Fruit fly (Drosophila melanogaster) S2 (cell line): ENCODE measurements around the gene nudE.
A peak's percentile ranks its signal among the peaks of the same experiment; 100 is the strongest.

Experiments
- CG8478 ChIP-seq: fragments of >200 bp; optimal IDR thresholded peaks from 2 replicates; lab custom pipeline; 2018
- CTCF ChIP-seq, 2 experiments: fragments of >200 bp; optimal IDR thresholded peaks; 2 replicates each; lab custom pipeline; 2018

DNA sequence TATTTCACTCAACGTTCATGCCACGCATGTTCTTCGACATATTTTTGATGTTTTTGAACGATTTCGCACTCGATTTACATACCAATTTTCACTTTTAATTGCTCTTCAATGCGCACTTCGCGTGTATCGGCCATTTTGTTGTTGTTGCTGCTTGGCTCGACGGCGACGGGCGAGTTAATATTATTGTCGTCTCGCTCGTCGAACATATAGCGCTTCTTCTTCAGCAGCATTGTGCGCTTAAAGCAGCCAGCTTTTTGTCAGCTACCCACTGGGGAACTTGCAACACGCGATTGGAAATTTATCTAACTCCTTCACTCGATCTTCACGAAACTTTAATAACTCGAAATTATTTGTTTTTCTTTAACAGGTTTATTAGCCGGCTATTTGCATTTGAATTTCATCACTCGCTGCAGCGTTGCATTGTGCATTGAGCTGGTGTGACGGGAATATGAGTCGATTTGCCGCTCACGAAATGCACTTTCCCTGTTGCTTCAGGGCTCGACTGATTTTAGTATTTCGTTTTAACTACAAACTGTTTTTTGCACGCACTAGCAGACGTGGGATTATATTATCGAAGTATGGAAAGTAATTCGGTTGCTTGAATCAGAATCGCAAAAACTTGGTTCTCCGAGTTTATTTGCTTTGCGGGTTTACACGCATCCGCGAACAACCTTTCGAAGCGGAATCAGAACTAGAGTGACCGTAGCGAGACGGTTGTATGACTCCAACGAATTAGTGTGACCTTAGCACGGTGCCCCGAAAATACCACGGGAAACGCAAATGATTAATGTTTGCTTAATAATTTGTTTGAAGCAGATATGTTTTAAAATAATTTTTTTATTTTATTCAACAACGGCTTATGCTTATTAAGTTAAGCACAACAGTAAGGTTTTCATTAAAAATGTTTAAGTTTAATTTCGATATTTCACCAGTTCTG is 44.2 kb upstream of the nudE start, which contains the start of gene RasGAP1:
- TF ChIP-seq CG8478 (lab: Kevin White, UChicago) = no peak
- TF ChIP-seq CTCF (optimal IDR thresholded peaks at IDR 0.05; lab: Kevin White, UChicago) = peak in 1 of 2 experiments; percentile 15
